Fruit fly (Drosophila melanogaster): Measurements from ENCODE around the gene MED28.

Gene MED28

DNA sequence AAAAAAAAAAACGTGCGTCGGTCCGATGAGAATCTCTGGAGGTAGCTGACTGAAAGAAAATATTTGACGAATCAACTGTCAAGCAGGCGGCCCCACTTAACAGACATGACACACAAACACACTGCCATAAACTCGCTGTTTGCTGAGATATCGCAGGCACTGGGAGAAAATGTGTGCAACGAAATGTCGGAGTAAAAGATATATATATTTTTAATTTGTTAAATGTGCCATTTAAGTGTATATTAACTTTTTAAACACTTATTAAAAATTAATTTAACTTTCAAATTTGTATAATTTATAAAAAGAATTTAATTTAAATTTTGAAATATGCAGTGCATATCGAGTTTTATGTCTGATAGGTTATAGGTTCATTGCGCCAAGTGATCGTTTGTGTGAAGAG, 12.3 kb downstream of the MED28 start (continued):
- TF ChIP-seq Eip78C (GFP tag) (peak; percentile 45), fd59A (GFP tag; optimal IDR thresholded peaks at IDR 0.05) (no peak), CG3919 (GFP tag; optimal IDR thresholded peaks at IDR 0.05) (peak; percentile 67), CG11294 (GFP tag; IDR thresholded peaks at IDR 0.05) (0 out of 2 replicates have a peak, but pooled peaks have one; percentile 26), svp (GFP tag) (peak; percentile 76), CG32006 (GFP tag; optimal IDR thresholded peaks at IDR 0.05) (peak; percentile 62), dac (GFP tag; optimal IDR thresholded peaks at IDR 0.05) (peak; percentile 22), CG11762 (GFP tag; optimal IDR thresholded peaks at IDR 0.05; ENCODE audit: insufficient read depth) (peak; percentile 30), eg (GFP tag; IDR thresholded peaks at IDR 0.05) (peak; percentile 77), CG7368 (GFP tag; optimal IDR thresholded peaks at IDR 0.05) (peak; percentile 3), achi (GFP tag; optimal IDR thresholded peaks at IDR 0.05) (peak; percentile 72), CG6163 (GFP tag; IDR thresholded peaks at IDR 0.05) (peak; percentile 48; the same call in 2 of the 3 replicates), OdsH (GFP tag; optimal IDR thresholded peaks at IDR 0.05) (no peak), CG6854 (GFP tag; optimal IDR thresholded peaks at IDR 0.05) (no peak)

DNA sequence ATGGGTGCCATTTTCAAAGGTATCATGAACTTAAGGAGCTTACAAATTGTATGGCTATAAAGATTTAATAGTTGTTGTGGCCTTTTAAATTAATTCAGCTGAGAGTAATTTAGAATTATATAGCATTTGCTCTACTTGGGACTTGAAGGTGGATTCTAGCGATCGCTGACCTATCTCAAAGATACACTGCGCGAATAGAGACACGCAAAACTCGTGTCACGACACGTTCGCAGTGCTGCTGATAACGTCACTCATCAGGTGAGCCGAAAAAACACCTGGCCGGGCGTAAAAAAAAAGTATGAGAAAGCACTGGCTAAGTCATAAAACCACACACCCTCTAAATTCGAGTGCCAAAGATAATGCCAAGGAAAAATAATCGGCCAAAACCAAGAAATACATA, 12.9 kb downstream of the MED28 start:
- TF ChIP-seq Sox102F (GFP tag; optimal IDR thresholded peaks at IDR 0.05) (peak; percentile 0), Lpt (GFP tag; optimal IDR thresholded peaks at IDR 0.05) (no peak), eg (GFP tag; IDR thresholded peaks at IDR 0.05) (0 out of 3 replicates have a peak, but pooled peaks have one; percentile 6)

DNA sequence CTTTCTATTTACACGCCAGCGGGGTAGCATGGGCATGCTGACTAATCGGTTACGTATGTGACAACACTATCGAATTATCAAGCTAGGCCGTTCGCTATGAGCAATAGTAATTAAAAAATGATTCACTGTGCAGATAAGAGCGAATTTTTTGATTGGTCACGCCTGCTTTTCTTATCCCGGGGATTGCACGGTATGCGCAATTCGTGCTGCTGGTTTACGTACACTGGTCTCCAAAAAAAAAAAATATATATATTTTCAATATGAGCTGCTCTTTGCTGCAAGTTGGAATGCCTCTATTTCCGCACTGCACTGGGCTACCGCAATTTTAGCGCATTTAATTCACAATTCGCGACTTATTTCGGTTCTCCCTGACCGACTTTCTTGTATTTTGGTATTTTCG, 13.6 kb downstream of the MED28 start:
- TF ChIP-seq CG7368 (GFP tag; optimal IDR thresholded peaks at IDR 0.05) (peak; percentile 54), Eip78C (GFP tag) (peak; percentile 88), Eip93F (GFP tag; optimal IDR thresholded peaks at IDR 0.05) (peak; percentile 11), dsx (GFP tag; optimal IDR thresholded peaks at IDR 0.05; ENCODE audit: poor library complexity, severe bottlenecking) (no peak), CG16779 (tag; optimal IDR thresholded peaks at IDR 0.05) (peak; percentile 29), Hr4 (GFP tag; optimal IDR thresholded peaks at IDR 0.05) (peak; percentile 89), Blimp-1 (GFP tag; optimal IDR thresholded peaks at IDR 0.05) (no peak), Ets96B (tag; optimal IDR thresholded peaks at IDR 0.05) (peak; percentile 17), Sox15 (GFP tag; optimal IDR thresholded peaks at IDR 0.05) (peak; percentile 57), fd59A (GFP tag; optimal IDR thresholded peaks at IDR 0.05) (no peak), ss (GFP tag; optimal IDR thresholded peaks at IDR 0.05) (no peak), CG1621 (tag; optimal IDR thresholded peaks at IDR 0.05) (no peak), cyc (GFP tag; optimal IDR thresholded peaks at IDR 0.05) (peak; percentile 34), CG10631 (GFP tag; optimal IDR thresholded peaks at IDR 0.05) (peak; percentile 50), fkh (GFP tag; optimal IDR thresholded peaks at IDR 0.05) (peak; percentile 44), Met (GFP tag; optimal IDR thresholded peaks at IDR 0.05) (peak; percentile 49), vri (GFP tag; optimal IDR thresholded peaks at IDR 0.05) (no peak), CG6276 (GFP tag; optimal IDR thresholded peaks at IDR 0.05) (peak; percentile 70), CG8119 (GFP tag; IDR thresholded peaks at IDR 0.05) (peak; percentile 87), Gug (GFP tag; IDR thresholded peaks at IDR 0.05) (peak; percentile 68), dac (GFP tag; optimal IDR thresholded peaks at IDR 0.05) (peak; percentile 68), CG34406 (GFP tag; optimal IDR thresholded peaks at IDR 0.05) (peak; percentile 29), CG6163 (GFP tag; IDR thresholded peaks at IDR 0.05) (peak; percentile 72), spab (GFP tag; optimal IDR thresholded peaks at IDR 0.05) (no peak), CG4318 (GFP tag; optimal IDR thresholded peaks at IDR 0.05) (peak; percentile 81), Smox (GFP tag; optimal IDR thresholded peaks at IDR 0.05) (peak; percentile 39), Sox102F (GFP tag; optimal IDR thresholded peaks at IDR 0.05) (no peak), Ets21C (GFP tag; optimal IDR thresholded peaks at IDR 0.05) (no peak), CG3919 (GFP tag; optimal IDR thresholded peaks at IDR 0.05) (peak; percentile 36), net (GFP tag; optimal IDR thresholded peaks at IDR 0.05) (peak; percentile 57), topi (GFP tag; optimal IDR thresholded peaks at IDR 0.05) (peak; percentile 52), Eip75B (GFP tag; optimal IDR thresholded peaks at IDR 0.05) (no peak), Hr38 (GFP tag; optimal IDR thresholded peaks at IDR 0.05) (no peak), CG3032 (tag; optimal IDR thresholded peaks at IDR 0.05) (peak; percentile 35), Hr39 (GFP tag; optimal IDR thresholded peaks at IDR 0.05) (peak; percentile 25), CG6808 (GFP tag; optimal IDR thresholded peaks at IDR 0.05) (peak; percentile 24), CG11902 (GFP tag; optimal IDR thresholded peaks at IDR 0.05) (peak; percentile 48), CG6854 (GFP tag; optimal IDR thresholded peaks at IDR 0.05) (no peak), lz (GFP tag; optimal IDR thresholded peaks at IDR 0.05) (peak; percentile 32), Lpt (GFP tag; optimal IDR thresholded peaks at IDR 0.05) (peak; percentile 69), OdsH (GFP tag; optimal IDR thresholded peaks at IDR 0.05) (peak; percentile 86)

Measured in whole organism, prepupa.